Worm (Caenorhabditis elegans) whole organism, L3 larva: ENCODE results near the gene F08G2.4.
A peak's percentile ranks its signal among the peaks of the same experiment; 100 is the strongest.

ENCODE experiments used
- R02D3.7 ChIP-seq: fragments of 150-350 bp; optimal IDR thresholded peaks from 2 replicates; lab custom pipeline; 2014; ENCODE audit warnings: missing biosample characterization, missing genetic modification characterization
- ZK546.5 ChIP-seq: sonication (generic microtip); optimal IDR thresholded peaks from 2 replicates; lab custom pipeline; 2017; ENCODE audit warnings: missing biosample characterization, missing genetic modification characterization
- aly-2 ChIP-seq: fragments of 150-350 bp; optimal IDR thresholded peaks from 2 replicates; lab custom pipeline; 2014; ENCODE audit warnings: missing biosample characterization, missing genetic modification characterization
- ama-1 ChIP-seq: fragments of 150-350 bp; optimal IDR thresholded peaks from 2 replicates; lab custom pipeline; 2018
- ceh-82 ChIP-seq: fragments of 150-350 bp; optimal IDR thresholded peaks from 2 replicates; lab custom pipeline; 2014; ENCODE audit warnings: missing biosample characterization, missing genetic modification characterization
- egl-5 ChIP-seq: fragments of 150-350 bp; optimal IDR thresholded peaks from 2 replicates; lab custom pipeline; 2017; ENCODE audit warnings: missing biosample characterization, missing genetic modification reagents, missing genetic modification characterization, inconsistent platforms
- elt-1 ChIP-seq: fragments of 150-350 bp; optimal IDR thresholded peaks from 2 replicates; lab custom pipeline; 2014; ENCODE audit warnings: missing biosample characterization, missing genetic modification characterization
- elt-2 ChIP-seq: sonication (generic microtip); optimal IDR thresholded peaks from 2 replicates; lab custom pipeline; 2016; ENCODE audit warnings: missing genetic modification reagents, mild to moderate bottlenecking, missing genetic modification characterization, missing compliant biosample characterization
- elt-3 ChIP-seq, 3 experiments: fragments of 150-350 bp in 1 of 3; sonication (generic microtip) in 2 of 3; optimal IDR thresholded peaks; 2 replicates in 2 of 3; 4 replicates in 1 of 3; lab custom pipeline; 2014 to 2017; ENCODE audit warnings: missing biosample characterization in 3 of 3, missing genetic modification characterization in 3 of 3
- eor-1 ChIP-seq, 2 experiments: fragments of 150-350 bp; optimal IDR thresholded peaks; 2 replicates each; lab custom pipeline; 2014 to 2018; ENCODE audit warnings: missing biosample characterization in 2 of 2, missing genetic modification characterization in 2 of 2
- fkh-10 ChIP-seq: sonication (generic microtip); optimal IDR thresholded peaks from 2 replicates; lab custom pipeline; 2017; ENCODE audit warnings: missing biosample characterization, missing genetic modification reagents, missing genetic modification characterization
- fkh-2 ChIP-seq: fragments of 150-350 bp; optimal IDR thresholded peaks from 2 replicates; lab custom pipeline; 2014; ENCODE audit warnings: missing biosample characterization, missing genetic modification reagents, missing genetic modification characterization
- hmg-11 ChIP-seq: sonication (generic microtip); optimal IDR thresholded peaks from 2 replicates; lab custom pipeline; 2016; ENCODE audit warnings: missing genetic modification characterization, missing compliant biosample characterization
- jun-1 ChIP-seq: fragments of 150-350 bp; optimal IDR thresholded peaks from 2 replicates; lab custom pipeline; 2014; ENCODE audit warnings: missing biosample characterization, missing genetic modification reagents, missing genetic modification characterization
- mml-1 ChIP-seq: fragments of 150-350 bp; sonication (generic microtip); optimal IDR thresholded peaks from 3 replicates; lab custom pipeline; 2014; ENCODE audit warnings: missing biosample characterization, missing genetic modification characterization
- nhr-11 ChIP-seq: fragments of 150-350 bp; optimal IDR thresholded peaks from 2 replicates; lab custom pipeline; 2014; ENCODE audit warnings: missing biosample characterization, missing genetic modification characterization
- nhr-23 ChIP-seq: fragments of 150-350 bp; optimal IDR thresholded peaks from 2 replicates; lab custom pipeline; 2014; ENCODE audit warnings: missing biosample characterization, missing genetic modification reagents, missing genetic modification characterization
- nhr-237 ChIP-seq: fragments of 150-350 bp; optimal IDR thresholded peaks from 2 replicates; lab custom pipeline; 2014; ENCODE audit warnings: missing biosample characterization, missing genetic modification characterization
- nhr-25 ChIP-seq: sonication (generic microtip); optimal IDR thresholded peaks from 2 replicates; lab custom pipeline; 2017; ENCODE audit warnings: missing biosample characterization, missing genetic modification characterization
- nhr-28 ChIP-seq: fragments of 150-350 bp; optimal IDR thresholded peaks from 2 replicates; lab custom pipeline; 2014; ENCODE audit warnings: missing biosample characterization, missing genetic modification characterization
- nhr-43 ChIP-seq: sonication (generic microtip); optimal IDR thresholded peaks from 2 replicates; lab custom pipeline; 2016; ENCODE audit warnings: mild to moderate bottlenecking, missing genetic modification characterization, missing compliant biosample characterization; ENCODE audit not compliant: poor library complexity, severe bottlenecking
- nhr-67 ChIP-seq: fragments of 150-350 bp; optimal IDR thresholded peaks from 2 replicates; lab custom pipeline; 2014; ENCODE audit warnings: missing biosample characterization, missing genetic modification characterization
- nhr-76 ChIP-seq: fragments of 150-350 bp; sonication (generic microtip); optimal IDR thresholded peaks from 5 replicates; lab custom pipeline; 2014; ENCODE audit warnings: missing biosample characterization, missing genetic modification characterization
- pqm-1 ChIP-seq: fragments of 150-350 bp; optimal IDR thresholded peaks from 2 replicates; lab custom pipeline; 2017; ENCODE audit warnings: missing biosample characterization, missing genetic modification characterization, inconsistent platforms
- sea-2 ChIP-seq: fragments of 150-350 bp; sonication (generic microtip); optimal IDR thresholded peaks from 4 replicates; lab custom pipeline; 2014; ENCODE audit warnings: missing biosample characterization, missing genetic modification reagents, missing genetic modification characterization
- tbx-2 ChIP-seq: sonication (generic microtip); optimal IDR thresholded peaks from 2 replicates; lab custom pipeline; 2016; ENCODE audit warnings: mild to moderate bottlenecking, missing genetic modification characterization, missing compliant biosample characterization
- unc-39 ChIP-seq: sonication (generic microtip); optimal IDR thresholded peaks from 4 replicates; lab custom pipeline; 2017; ENCODE audit warnings: missing biosample characterization, missing genetic modification characterization
- unc-62 ChIP-seq: fragments of 150-350 bp; sonication (generic microtip); optimal IDR thresholded peaks from 4 replicates; lab custom pipeline; 2014; ENCODE audit warnings: missing biosample characterization, missing genetic modification reagents, missing genetic modification characterization
- zag-1 ChIP-seq: fragments of 150-350 bp; optimal IDR thresholded peaks from 2 replicates; lab custom pipeline; 2014; ENCODE audit warnings: missing biosample characterization, missing genetic modification characterization
- ztf-11 ChIP-seq: fragments of 150-350 bp; optimal IDR thresholded peaks from 2 replicates; lab custom pipeline; 2014; ENCODE audit warnings: missing biosample characterization, missing genetic modification characterization
- ztf-4 ChIP-seq: fragments of 150-350 bp; optimal IDR thresholded peaks from 2 replicates; lab custom pipeline; 2014; ENCODE audit warnings: missing biosample characterization, missing genetic modification characterization

The F08G2.4 gene

DNA sequence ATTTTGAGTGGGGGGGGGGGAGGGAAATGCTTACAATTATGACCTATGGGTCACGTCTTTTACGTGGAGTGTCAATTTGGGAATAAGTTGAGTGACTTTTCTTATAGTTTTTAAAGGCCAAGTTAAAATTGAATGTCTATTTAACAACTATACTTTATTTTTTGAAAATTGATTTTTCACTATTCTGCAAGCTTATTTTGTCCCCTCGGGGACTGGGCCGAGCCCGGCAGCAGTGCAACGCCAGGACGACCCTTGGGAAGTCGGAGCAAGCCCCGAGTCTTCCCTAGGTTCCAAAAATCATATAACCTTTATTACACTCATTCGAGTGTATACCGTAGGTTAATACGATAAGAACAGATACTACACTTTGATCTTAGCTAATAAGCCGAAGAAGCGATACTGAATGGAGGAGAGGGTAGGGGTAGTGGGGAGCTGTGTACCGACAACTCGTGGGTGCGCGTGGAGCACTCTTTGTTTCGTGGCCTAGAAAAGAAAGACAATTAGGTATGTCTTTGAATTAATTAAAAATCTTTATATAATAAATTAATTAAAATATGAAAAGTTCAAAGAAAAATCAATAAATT is 5.4 kb downstream of the F08G2.4 start, which contains the start of gene ins-37:
Gene ins-37, minus strand, starts transcription at position 384 of the 584 bp plus-strand sequence.
- TF ChIP-seq elt-2 (tag; lab: Kevin White, UChicago): peak; percentile 2

ce11 chrII:13838403-13838802 is 8.0 kb downstream of the F08G2.4 start:
- TF ChIP-seq tbx-2 (no peak), nhr-76 (no peak), fkh-10 (GFP tag; lab: Kevin White, UChicago) (no peak), ZK546.5 (tag; lab: Kevin White, UChicago) (no peak), zag-1 (tag; lab: Kevin White, UChicago) (no peak), elt-1 (tag; lab: Kevin White, UChicago) (no peak), nhr-23 (tag; lab: Kevin White, UChicago) (no peak), unc-39 (no peak)

ce11 chrII:13839454-13839853 is 9.1 kb downstream of the F08G2.4 start:
- no peak for TF ChIP-seq hmg-11 (tag; lab: Kevin White, UChicago)

DNA sequence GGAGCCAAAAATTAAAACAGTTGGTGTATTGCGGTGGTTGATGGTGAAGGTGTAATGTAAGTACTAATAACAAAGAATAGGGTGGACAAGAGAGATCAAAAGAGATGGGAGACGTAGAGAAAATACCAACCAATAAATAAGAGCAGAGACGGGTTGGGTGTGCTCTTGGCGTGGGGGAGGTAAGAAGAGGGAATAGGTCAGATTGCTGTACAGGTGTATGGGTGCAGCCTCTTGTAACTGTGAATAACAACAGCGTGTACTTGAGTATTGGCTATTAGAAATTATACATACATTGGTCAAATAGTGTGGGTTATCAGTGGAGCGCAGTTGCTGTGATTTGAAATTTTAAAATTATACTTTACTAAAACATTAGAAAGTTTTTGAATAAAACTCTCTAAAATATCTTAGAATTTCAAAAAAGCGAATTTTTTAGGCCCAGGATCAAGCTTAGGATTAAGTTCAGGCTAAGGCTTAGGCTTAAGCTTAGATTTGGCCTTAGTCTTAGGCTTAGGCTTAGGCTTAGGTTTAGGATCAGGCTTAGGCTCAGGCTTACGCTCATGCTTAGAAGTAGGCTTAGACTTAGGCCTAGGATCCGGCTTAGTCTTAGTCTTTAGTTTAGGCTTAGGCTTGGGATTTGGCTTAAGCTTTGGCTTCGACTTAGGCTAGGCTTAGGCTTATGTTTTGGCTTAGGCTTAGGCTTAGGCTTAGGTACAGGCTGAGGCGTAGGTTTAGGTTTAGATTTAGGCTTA is 10.9 kb downstream of the F08G2.4 start, which contains the start of gene F08G2.7:
Gene F08G2.7, minus strand, starts transcription at position 51 of the 749 bp plus-strand sequence.
- TF ChIP-seq egl-5 (tag; lab: Kevin White, UChicago) (no peak), fkh-10 (GFP tag; lab: Kevin White, UChicago) (no peak), nhr-11 (no peak), hmg-11 (tag; lab: Kevin White, UChicago) (no peak), eor-1 (tag; optimal IDR thresholded peaks at IDR 0.05; lab: Kevin White, UChicago) (no peak), unc-39 (no peak), tbx-2 (no peak), fkh-2 (tag; lab: Kevin White, UChicago) (no peak), ZK546.5 (tag; lab: Kevin White, UChicago) (no peak), ztf-4 (no peak), nhr-43 (tag; lab: Kevin White, UChicago) (no peak), ceh-82 (no peak), nhr-67 (tag; lab: Kevin White, UChicago) (no peak), elt-3 (tag; optimal IDR thresholded peaks at IDR 0.05; lab: Kevin White, UChicago) (no peak), aly-2 (no peak), pqm-1 (no peak), ztf-11 (no peak), mml-1 (tag; lab: Kevin White, UChicago) (no peak), elt-2 (tag; lab: Kevin White, UChicago) (no peak)

ce11 chrII:13842340-13842739 is 11.9 kb downstream of the F08G2.4 start:
- TF ChIP-seq sea-2 (GFP tag; lab: Kevin White, UChicago) (no peak), unc-39 (no peak), pqm-1 (no peak), nhr-28 (tag; lab: Kevin White, UChicago) (no peak), nhr-67 (tag; lab: Kevin White, UChicago) (no peak), ztf-4 (no peak), ZK546.5 (tag; lab: Kevin White, UChicago) (no peak), nhr-25 (tag; lab: Kevin White, UChicago) (no peak), jun-1 (no peak), fkh-2 (tag; lab: Kevin White, UChicago) (no peak), nhr-43 (tag; lab: Kevin White, UChicago) (no peak), nhr-23 (tag; lab: Kevin White, UChicago) (no peak), unc-62 (no peak), R02D3.7 (tag; lab: Kevin White, UChicago) (no peak), ztf-11 (no peak), elt-2 (tag; lab: Kevin White, UChicago) (no peak), ama-1 (no peak), egl-5 (tag; lab: Kevin White, UChicago) (no peak), nhr-237 (no peak)
- TF ChIP-seq, all 47 proteins: peak for 0
